Worm (Caenorhabditis elegans): ENCODE measurements around the gene T13F3.4.
A peak's percentile ranks its signal among the peaks of the same experiment; 100 is the strongest.

Gene T13F3.4

DNA sequence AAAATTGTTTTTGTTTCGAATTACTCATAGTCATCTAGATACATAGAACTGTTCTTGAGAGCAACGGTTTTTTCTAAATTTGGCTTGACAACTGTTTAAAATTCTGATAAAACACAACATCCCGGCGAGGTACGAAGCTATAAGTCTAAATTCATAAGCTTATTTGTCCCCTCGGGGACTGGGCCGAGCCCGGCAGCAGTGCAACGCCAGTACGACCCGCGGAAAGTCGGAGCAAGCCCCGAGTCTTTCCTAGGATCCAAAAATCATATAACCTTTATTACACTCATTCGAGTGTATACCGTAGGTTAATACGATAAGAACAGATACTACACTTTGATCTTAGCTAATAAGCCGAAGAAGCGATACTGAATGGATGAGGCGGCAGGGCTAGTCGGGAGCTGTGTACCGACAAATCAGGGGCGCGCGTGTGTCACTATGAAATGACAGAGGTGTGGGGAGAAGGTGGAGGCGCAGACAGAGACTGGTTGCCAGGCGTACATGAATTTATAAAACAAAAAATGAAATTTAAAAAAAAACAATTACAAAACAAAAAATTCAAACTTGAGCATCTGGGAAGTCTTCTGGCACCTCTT is 40.8 kb downstream of the T13F3.4 start (continued):
- TF ChIP-seq bed-2 (GFP tag; IDR thresholded peaks at IDR 0.05) (no peak), nfya-2 (GFP tag; IDR thresholded peaks at IDR 0.05) (no peak), Y53F4B.3 (GFP tag; IDR thresholded peaks at IDR 0.05) (no peak), Y67H2A.10 (GFP tag; conservative IDR thresholded peaks at IDR 0.05) (no peak), F22D6.2 (tag; optimal IDR thresholded peaks at IDR 0.05) (no peak), F57A8.1 (GFP tag; optimal IDR thresholded peaks at IDR 0.05) (no peak), pha-4 (tag; optimal IDR thresholded peaks at IDR 0.05) (no peak), F49E8.2 (tag; optimal IDR thresholded peaks at IDR 0.05; ENCODE audit: insufficient read depth) (peak; percentile 62), ekl-4 (GFP tag; IDR thresholded peaks at IDR 0.05) (peak; percentile 65), dox-1 (GFP tag; IDR thresholded peaks at IDR 0.05) (peak; percentile 77), akir-1 (GFP tag; optimal IDR thresholded peaks at IDR 0.05) (no peak), ceh-91 (GFP tag; IDR thresholded peaks at IDR 0.05) (no peak), F39B2.1 (GFP tag; IDR thresholded peaks at IDR 0.05) (no peak), ccch-3 (GFP tag; optimal IDR thresholded peaks at IDR 0.05) (no peak), die-1 (tag; optimal IDR thresholded peaks at IDR 0.05) (peak; percentile 45), atf-7 (tag; optimal IDR thresholded peaks at IDR 0.05) (no peak), nfya-1 (tag; optimal IDR thresholded peaks at IDR 0.05; ENCODE audit: borderline replicate concordance, insufficient read depth) (no peak), hsf-1 (GFP tag; IDR thresholded peaks at IDR 0.05) (no peak), nfyb-1 (GFP tag; IDR thresholded peaks at IDR 0.05) (peak; percentile 42; the same call in 1 of the 2 replicates), dpff-1 (tag; optimal IDR thresholded peaks at IDR 0.05) (no peak), B0019.2 (GFP tag; conservative IDR thresholded peaks at IDR 0.05) (no peak), ztf-18 (tag; optimal IDR thresholded peaks at IDR 0.05) (peak; percentile 27), Y79H2A.3 (GFP tag; conservative IDR thresholded peaks at IDR 0.05) (no peak), madf-3 (GFP tag; IDR thresholded peaks at IDR 0.05) (no peak), mes-4 (tag; optimal IDR thresholded peaks at IDR 0.05) (no peak), F37B4.10 (GFP tag; IDR thresholded peaks at IDR 0.05) (no peak), Y56A3A.18 (GFP tag; IDR thresholded peaks at IDR 0.05) (0 out of 2 replicates have a peak, but pooled peaks have one; percentile 40), chd-7 (tag; optimal IDR thresholded peaks at IDR 0.05) (no peak), nhr-120 (GFP tag; IDR thresholded peaks at IDR 0.05) (no peak), athp-1 (tag; optimal IDR thresholded peaks at IDR 0.05) (no peak), dpl-1 (GFP tag; optimal IDR thresholded peaks at IDR 0.05) (no peak), F52B5.7 (tag; optimal IDR thresholded peaks at IDR 0.05) (no peak), sdz-38 (tag; optimal IDR thresholded peaks at IDR 0.05) (no peak), lsl-1 (GFP tag; optimal IDR thresholded peaks at IDR 0.05) (peak; percentile 64), ceh-79 (tag; optimal IDR thresholded peaks at IDR 0.05) (no peak), C06A6.2 (GFP tag; conservative IDR thresholded peaks at IDR 0.05) (no peak), nhr-27 (tag; optimal IDR thresholded peaks at IDR 0.05) (no peak), repo-1 (tag; optimal IDR thresholded peaks at IDR 0.05) (no peak), mel-28 (tag; optimal IDR thresholded peaks at IDR 0.05; ENCODE audit: borderline replicate concordance) (no peak), Y95B8A.8 (GFP tag; IDR thresholded peaks at IDR 0.05) (no peak), F33H1.4 (GFP tag; IDR thresholded peaks at IDR 0.05) (peak; percentile 14; the same call in 1 of the 2 replicates), ztf-22 (GFP tag; optimal IDR thresholded peaks at IDR 0.05) (no peak), rec-8 (tag; optimal IDR thresholded peaks at IDR 0.05) (no peak), zfh-2 (GFP tag; conservative IDR thresholded peaks at IDR 0.05) (0 out of 2 replicates have a peak, but pooled peaks have one; percentile 20), unc-62 (GFP tag; optimal IDR thresholded peaks at IDR 0.05) (no peak), ceh-100 (GFP tag; IDR thresholded peaks at IDR 0.05) (peak; percentile 40; the same call in 1 of the 2 replicates), sptf-2 (GFP tag; optimal IDR thresholded peaks at IDR 0.05) (no peak), madf-8 (GFP tag; conservative IDR thresholded peaks at IDR 0.05) (0 out of 2 replicates have a peak, but pooled peaks have one; percentile 11)
